Worm (Caenorhabditis elegans): ENCODE data around the gene sto-5.
"Not testable (repeated sequence)": the region's sequence is repeated elsewhere in the genome, so short reads cannot be mapped to it uniquely, and the experiment has no call there.

Gene sto-5

DNA sequence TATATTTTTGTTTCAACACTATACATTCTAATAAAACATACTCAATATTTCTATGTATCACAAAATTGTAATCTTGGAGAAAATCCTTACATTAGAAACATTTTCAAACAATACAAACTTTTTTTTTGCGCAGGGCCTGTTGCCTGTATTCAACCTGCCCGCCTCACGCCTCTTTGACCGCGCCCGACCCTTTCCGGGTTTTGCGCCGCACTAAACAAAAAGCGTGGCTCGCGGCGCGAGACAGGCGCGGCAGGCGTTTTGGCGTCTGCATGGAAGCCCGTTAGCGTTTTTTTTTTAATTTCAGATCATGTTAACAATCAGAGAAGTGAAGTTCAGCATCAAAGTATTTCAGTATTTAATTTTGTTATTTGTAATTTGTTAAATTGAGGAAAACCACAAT, 17.7 kb upstream of the sto-5 start:
- TF ChIP-seq ham-2 (GFP tag; optimal IDR thresholded peaks at IDR 0.05) (no peak), ceh-39 (tag; optimal IDR thresholded peaks at IDR 0.05) (no peak)

DNA sequence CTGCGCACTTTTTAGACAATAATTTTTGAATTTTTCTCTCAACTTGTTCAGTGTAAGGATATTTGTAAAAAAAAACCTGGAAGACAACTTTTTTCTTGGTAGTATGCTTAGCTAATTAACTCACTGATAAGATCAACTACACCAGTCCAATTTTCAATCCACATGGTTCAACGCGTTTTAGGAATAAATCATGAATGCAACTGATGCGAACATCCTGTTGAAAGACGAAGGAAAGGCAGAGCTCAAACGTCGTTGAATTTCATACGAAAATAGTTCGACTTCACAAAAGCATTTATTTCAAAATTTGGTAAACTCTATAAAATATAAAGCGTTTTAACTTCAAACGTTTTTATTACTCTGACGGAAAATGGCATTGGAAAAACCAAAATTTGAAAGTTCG, 15.5 kb upstream of the sto-5 start, which contains the start of gene dyla-1:
dyla-1 (plus strand) TSS at position 301 of the 400 bp plus-strand sequence.
- no peak for TF ChIP-seq M03D4.4 (tag; optimal IDR thresholded peaks at IDR 0.05)
- TF ChIP-seq ceh-39 (tag; optimal IDR thresholded peaks at IDR 0.05) = no peak
- TF ChIP-seq ces-1 (GFP tag; optimal IDR thresholded peaks at IDR 0.05) = no peak
- TF ChIP-seq mls-2 (tag; optimal IDR thresholded peaks at IDR 0.05) = no peak
- no peak for TF ChIP-seq ham-2 (GFP tag; optimal IDR thresholded peaks at IDR 0.05)
- TF ChIP-seq nhr-237 (tag; optimal IDR thresholded peaks at IDR 0.05) = no peak
- no peak for TF ChIP-seq flh-1 (GFP tag; optimal IDR thresholded peaks at IDR 0.05)
- no peak for TF ChIP-seq nhr-76 (tag; optimal IDR thresholded peaks at IDR 0.05)
- no peak for TF ChIP-seq mep-1 (tag; optimal IDR thresholded peaks at IDR 0.05)
- TF ChIP-seq ceh-83 (GFP tag; optimal IDR thresholded peaks at IDR 0.05) = no peak

DNA sequence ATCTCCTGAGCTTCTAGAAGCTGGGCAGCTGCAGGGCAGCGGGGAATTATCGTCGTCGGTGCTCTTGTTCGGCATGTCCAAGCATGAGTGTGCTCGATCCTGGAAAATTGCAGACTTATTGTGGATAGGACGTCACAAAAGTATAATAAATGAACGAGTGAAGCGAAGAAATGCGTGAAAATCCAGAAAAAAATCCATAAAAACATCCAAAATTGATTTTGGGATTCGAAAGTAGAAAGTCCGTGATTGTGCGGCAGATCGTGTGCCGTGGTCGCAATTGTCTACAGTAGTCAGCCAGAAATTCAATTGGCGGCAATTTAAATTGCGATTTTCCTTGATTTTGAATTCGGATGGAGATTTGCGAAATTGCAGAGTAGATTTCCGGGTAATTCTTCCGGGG, 11.0 kb upstream of the sto-5 start, which contains the start of gene F41G4.7:
F41G4.7 (minus strand) TSS at position 101 of the 400 bp plus-strand sequence.
- TF ChIP-seq mab-5 (tag; optimal IDR thresholded peaks at IDR 0.05) = no peak
- no peak for TF ChIP-seq drap-1 (GFP tag; optimal IDR thresholded peaks at IDR 0.05)
- TF ChIP-seq ham-2 (GFP tag; optimal IDR thresholded peaks at IDR 0.05) = no peak
- TF ChIP-seq ceh-83 (GFP tag; optimal IDR thresholded peaks at IDR 0.05) = no peak
- TF ChIP-seq lsy-2 (tag; optimal IDR thresholded peaks at IDR 0.05) = no peak
- TF ChIP-seq unc-120 (tag; optimal IDR thresholded peaks at IDR 0.05; ENCODE audit: poor library complexity, severe bottlenecking) = no peak
- no peak for TF ChIP-seq ztf-11 (tag; optimal IDR thresholded peaks at IDR 0.05)
- TF ChIP-seq bed-3 (GFP tag; optimal IDR thresholded peaks at IDR 0.05) = no peak
- TF ChIP-seq elt-3 (tag; optimal IDR thresholded peaks at IDR 0.05) = no peak
- no peak for TF ChIP-seq nhr-2 (tag; optimal IDR thresholded peaks at IDR 0.05)
- TF ChIP-seq tbx-8 (GFP tag; optimal IDR thresholded peaks at IDR 0.05) = no peak
- no peak for TF ChIP-seq ces-1 (GFP tag; optimal IDR thresholded peaks at IDR 0.05)
- TF ChIP-seq unc-62 (GFP tag; optimal IDR thresholded peaks at IDR 0.05) = no peak
- no peak for TF ChIP-seq pha-4 (tag; optimal IDR thresholded peaks at IDR 0.05)
- TF ChIP-seq nhr-28 (tag; optimal IDR thresholded peaks at IDR 0.05) = no peak

DNA sequence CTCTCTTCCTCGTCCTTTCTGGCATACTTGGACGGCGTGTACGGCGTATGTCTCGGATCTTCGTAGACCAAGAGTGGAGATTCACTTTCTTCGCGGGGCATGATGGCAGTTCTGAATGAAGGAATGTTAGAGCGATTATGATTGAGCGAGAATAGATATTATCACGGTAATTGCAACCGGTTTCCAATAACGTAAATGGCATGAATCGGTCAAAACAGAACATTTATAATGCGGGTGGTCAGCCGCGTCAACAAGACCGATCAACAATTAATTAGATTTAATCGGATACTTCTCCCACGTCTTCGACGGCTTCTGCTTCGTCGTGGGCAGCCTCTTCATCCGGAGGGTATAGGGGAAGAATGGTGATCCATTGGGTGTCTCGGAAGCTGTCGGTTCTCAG, 9.4 kb upstream of the sto-5 start, which contains the start of gene F41G4.13:
F41G4.13 (minus strand) TSS at position 101 of the 400 bp plus-strand sequence.
- not testable (repeated sequence) for TF ChIP-seq ceh-83 (GFP tag; optimal IDR thresholded peaks at IDR 0.05); nhr-28 (tag; optimal IDR thresholded peaks at IDR 0.05); pha-4 (tag; optimal IDR thresholded peaks at IDR 0.05)

DNA sequence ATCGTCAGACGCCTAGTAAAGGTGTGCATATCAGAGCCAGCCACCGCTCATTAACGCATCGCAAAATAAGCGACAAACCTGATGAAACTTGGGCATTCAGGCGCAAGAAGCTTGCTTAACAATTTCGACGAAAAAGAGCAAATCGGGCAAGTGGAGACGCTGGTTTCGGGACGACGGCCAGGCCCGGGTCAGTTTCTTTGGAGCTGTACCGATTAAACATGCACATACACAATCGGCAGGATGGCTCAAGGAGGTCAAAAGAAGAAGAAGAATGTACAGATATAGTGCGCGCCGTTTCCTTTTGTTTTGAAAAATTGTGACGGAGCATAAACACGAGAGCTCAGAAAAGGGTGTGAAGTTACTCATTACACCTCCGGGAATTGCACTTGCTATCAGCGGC, 1.2 kb upstream of the sto-5 start:
- TF ChIP-seq drap-1 (GFP tag; optimal IDR thresholded peaks at IDR 0.05) (no peak), nhr-12 (tag; optimal IDR thresholded peaks at IDR 0.05) (no peak), hlh-1 (tag; optimal IDR thresholded peaks at IDR 0.05) (no peak), mep-1 (tag; optimal IDR thresholded peaks at IDR 0.05) (no peak), cnd-1 (tag; optimal IDR thresholded peaks at IDR 0.05) (no peak), ham-2 (GFP tag; optimal IDR thresholded peaks at IDR 0.05) (no peak), mab-5 (tag; optimal IDR thresholded peaks at IDR 0.05) (no peak)

DNA sequence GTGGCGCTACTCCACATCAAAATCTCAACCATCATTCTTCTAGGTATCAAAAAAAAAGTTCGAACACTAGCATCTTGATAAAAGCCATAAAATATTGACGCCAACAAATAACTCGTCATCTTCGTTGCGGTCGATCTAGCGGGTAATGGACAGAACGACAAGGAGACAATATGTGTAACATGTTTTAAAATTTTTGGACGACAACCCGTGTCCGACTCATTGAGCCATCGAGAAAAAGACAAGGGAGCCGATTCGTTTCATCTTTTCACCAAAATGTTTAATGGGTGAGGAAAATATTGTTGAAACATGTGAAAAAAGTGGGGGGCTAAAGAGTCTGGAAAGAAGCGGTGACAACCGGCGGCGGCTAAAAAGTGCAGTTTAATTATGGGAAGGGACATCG, 3.7 kb downstream of the sto-5 start:
- no peak for TF ChIP-seq bed-3 (GFP tag; optimal IDR thresholded peaks at IDR 0.05)
- TF ChIP-seq hlh-1 (tag; optimal IDR thresholded peaks at IDR 0.05) = no peak
- TF ChIP-seq cnd-1 (tag; optimal IDR thresholded peaks at IDR 0.05) = no peak
- TF ChIP-seq ztf-11 (tag; optimal IDR thresholded peaks at IDR 0.05) = no peak
- TF ChIP-seq ham-2 (GFP tag; optimal IDR thresholded peaks at IDR 0.05) = no peak
- TF ChIP-seq elt-3 (tag; optimal IDR thresholded peaks at IDR 0.05) = no peak
- no peak for TF ChIP-seq lin-32 (GFP tag; optimal IDR thresholded peaks at IDR 0.05)
- TF ChIP-seq sptf-1 (tag; optimal IDR thresholded peaks at IDR 0.05) = no peak
- no peak for TF ChIP-seq nhr-12 (tag; optimal IDR thresholded peaks at IDR 0.05)
- TF ChIP-seq nhr-237 (tag; optimal IDR thresholded peaks at IDR 0.05) = no peak
- TF ChIP-seq M03D4.4 (tag; optimal IDR thresholded peaks at IDR 0.05) = no peak
- no peak for TF ChIP-seq elt-1 (tag; optimal IDR thresholded peaks at IDR 0.05; ENCODE audit: borderline replicate concordance, insufficient read depth)
- TF ChIP-seq nhr-76 (tag; optimal IDR thresholded peaks at IDR 0.05) = no peak
- no peak for TF ChIP-seq ces-1 (GFP tag; optimal IDR thresholded peaks at IDR 0.05)
- no peak for TF ChIP-seq ceh-83 (GFP tag; optimal IDR thresholded peaks at IDR 0.05)
- no peak for TF ChIP-seq flh-1 (GFP tag; optimal IDR thresholded peaks at IDR 0.05)

All from whole organism, mixed stage, embryonic.